Fruit fly (Drosophila melanogaster) Kc167 (cell line): ENCODE results near the gene Pex11c.

Experiments used
- Myc ChIP-seq: fragments of >200 bp; optimal IDR thresholded peaks from 2 replicates; lab custom pipeline; 2017; ENCODE audit warnings: missing external identifiers
- Sin3A ChIP-seq: fragments of >200 bp; optimal IDR thresholded peaks from 2 replicates; lab custom pipeline; 2018; ENCODE audit warnings: missing external identifiers
- h ChIP-seq: fragments of >200 bp; optimal IDR thresholded peaks from 3 replicates; lab custom pipeline; 2018; ENCODE audit warnings: missing external identifiers
- insv ChIP-seq: fragments of >200 bp; optimal IDR thresholded peaks from 3 replicates; lab custom pipeline; 2018; ENCODE audit warnings: missing external identifiers
- psq ChIP-seq: fragments of >200 bp; optimal IDR thresholded peaks from 2 replicates; lab custom pipeline; 2017; ENCODE audit warnings: missing external identifiers
- ttk ChIP-seq: sonication (Bioruptor generic); optimal IDR thresholded peaks from 2 replicates; lab custom pipeline; 2017; ENCODE audit warnings: missing external identifiers

The Pex11c gene

DNA sequence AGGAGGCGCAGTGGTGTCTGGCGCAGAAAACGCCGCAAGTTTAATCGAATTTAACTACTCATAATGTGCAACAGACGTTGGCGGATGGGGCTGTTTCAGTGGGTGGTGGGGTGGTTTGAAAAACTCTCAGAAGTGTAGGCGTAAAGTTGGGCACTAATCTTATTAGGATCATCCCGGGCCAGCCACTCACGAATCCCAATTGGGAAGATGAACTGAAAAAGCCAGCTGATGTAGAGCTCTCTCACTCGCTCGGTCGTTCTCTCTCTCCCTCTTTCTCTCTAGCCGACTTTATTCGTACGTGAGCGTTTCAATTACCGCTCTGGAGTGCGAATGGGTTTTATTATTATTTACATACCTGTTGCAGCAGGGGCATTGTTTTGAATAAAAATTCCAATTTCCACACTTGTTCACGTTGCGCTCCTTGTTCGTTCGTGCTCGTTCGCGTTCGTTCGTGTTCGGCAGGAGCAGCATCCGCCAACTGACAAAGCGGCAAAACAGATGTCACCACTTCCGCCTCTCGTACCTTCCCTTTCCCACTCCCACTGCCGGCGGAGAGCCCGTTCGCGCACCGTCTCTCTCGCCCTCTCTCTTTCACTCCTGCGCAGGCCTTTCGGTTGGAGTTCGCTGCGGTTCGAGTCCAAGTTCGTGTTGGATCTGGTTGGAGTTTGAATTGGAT, 20.7 kb downstream of the Pex11c start:
- no peak for TF ChIP-seq psq (lab: Kevin White, UChicago)
- TF ChIP-seq Sin3A (lab: Kevin White, UChicago): no peak
- TF ChIP-seq Myc: no peak
- no peak for TF ChIP-seq insv (lab: Kevin White, UChicago)
- no peak for TF ChIP-seq ttk (lab: Kevin White, UChicago)
- TF ChIP-seq h (lab: Kevin White, UChicago): no peak

dm6 chr3R:23279834-23280233, 21.7 kb downstream of the Pex11c start:
- TF ChIP-seq ttk (lab: Kevin White, UChicago) (no peak), Sin3A (lab: Kevin White, UChicago) (no peak), Myc (no peak), psq (lab: Kevin White, UChicago) (no peak), insv (lab: Kevin White, UChicago) (no peak), h (lab: Kevin White, UChicago) (no peak)

- no peak for TF ChIP-seq Myc
- no peak for TF ChIP-seq h (lab: Kevin White, UChicago)
- no peak for TF ChIP-seq psq (lab: Kevin White, UChicago)
- no peak for TF ChIP-seq ttk (lab: Kevin White, UChicago)
- TF ChIP-seq Sin3A (lab: Kevin White, UChicago): no peak
- no peak for TF ChIP-seq insv (lab: Kevin White, UChicago)
These were observed 22.7 kb downstream of the Pex11c start, which contains the start of the genes orb and Cdc16 for dm6 chr3R:23280806-23281257. Gene orb (minus strand): TSS chr3R:23280856. Gene Cdc16 (plus strand): TSS chr3R:23281201.

dm6 chr3R:23283702-23284101, 25.5 kb downstream of the Pex11c start, which contains the start of gene CG6763:
Gene CG6763 (plus strand): TSS chr3R:23284002.
- no peak for TF ChIP-seq ttk (lab: Kevin White, UChicago)
- TF ChIP-seq psq (lab: Kevin White, UChicago): no peak
- TF ChIP-seq insv (lab: Kevin White, UChicago): no peak
- TF ChIP-seq h (lab: Kevin White, UChicago): no peak
- TF ChIP-seq Myc: no peak

DNA sequence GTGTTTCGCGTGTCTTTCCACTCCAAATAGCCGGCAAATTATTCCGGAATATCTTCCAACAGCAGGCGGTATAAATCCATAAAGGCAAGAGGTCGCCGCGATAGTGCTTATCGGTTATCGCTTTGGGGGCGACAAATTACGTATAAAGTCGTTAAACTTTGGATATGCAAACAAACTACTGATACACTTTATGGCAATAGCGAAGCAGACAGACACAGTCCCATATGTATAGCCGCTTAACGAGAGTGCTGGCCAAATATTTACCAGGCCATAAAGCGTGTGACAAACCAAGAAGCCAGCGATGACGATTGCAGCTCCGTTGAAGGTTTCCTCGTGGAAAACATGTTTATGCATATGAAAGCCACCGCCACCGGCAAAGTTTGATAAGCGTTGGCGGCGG, 26.1 kb downstream of the Pex11c start:
- TF ChIP-seq psq (lab: Kevin White, UChicago) (no peak), Sin3A (lab: Kevin White, UChicago) (no peak), Myc (no peak), ttk (lab: Kevin White, UChicago) (no peak), h (lab: Kevin White, UChicago) (no peak), insv (lab: Kevin White, UChicago) (no peak)

- TF ChIP-seq Myc (no peak), ttk (lab: Kevin White, UChicago) (no peak), insv (lab: Kevin White, UChicago) (no peak), Sin3A (lab: Kevin White, UChicago) (no peak), h (lab: Kevin White, UChicago) (no peak), psq (lab: Kevin White, UChicago) (no peak)
These were observed 29.8 kb downstream of the Pex11c start, which contains the start of gene wam for dm6 chr3R:23287951-23288350. Gene wam (minus strand): TSS chr3R:23288051.

DNA sequence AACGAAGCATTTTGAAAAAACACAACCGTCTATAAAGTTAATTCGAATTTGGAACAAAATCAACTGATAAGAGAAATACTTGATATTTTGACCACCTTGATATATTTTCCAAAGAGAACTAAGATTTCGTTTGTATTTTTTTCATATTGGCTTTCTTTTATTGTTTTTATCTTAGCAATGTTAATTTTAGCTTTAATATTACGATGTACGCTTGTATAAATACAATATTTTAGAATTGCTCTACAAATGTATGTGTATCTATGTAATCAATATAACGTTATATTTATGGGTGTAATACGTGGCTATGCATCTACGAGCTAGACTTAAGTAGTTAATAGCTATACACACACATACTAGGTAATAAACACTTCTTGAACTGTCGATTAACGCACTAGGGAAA, 31.9 kb downstream of the Pex11c start, which contains the start of gene bb8:
Gene bb8 (minus strand): TSS at position 101 of the 400 bp plus-strand sequence.
- TF ChIP-seq Myc (no peak), Sin3A (lab: Kevin White, UChicago) (no peak), ttk (lab: Kevin White, UChicago) (no peak), psq (lab: Kevin White, UChicago) (no peak), h (lab: Kevin White, UChicago) (no peak), insv (lab: Kevin White, UChicago) (no peak)

- TF ChIP-seq ttk (lab: Kevin White, UChicago) (no peak), Sin3A (lab: Kevin White, UChicago) (no peak), h (lab: Kevin White, UChicago) (no peak), Myc (no peak), psq (lab: Kevin White, UChicago) (no peak), insv (lab: Kevin White, UChicago) (no peak)
These were observed 34.1 kb downstream of the Pex11c start for dm6 chr3R:23292267-23292666.

DNA sequence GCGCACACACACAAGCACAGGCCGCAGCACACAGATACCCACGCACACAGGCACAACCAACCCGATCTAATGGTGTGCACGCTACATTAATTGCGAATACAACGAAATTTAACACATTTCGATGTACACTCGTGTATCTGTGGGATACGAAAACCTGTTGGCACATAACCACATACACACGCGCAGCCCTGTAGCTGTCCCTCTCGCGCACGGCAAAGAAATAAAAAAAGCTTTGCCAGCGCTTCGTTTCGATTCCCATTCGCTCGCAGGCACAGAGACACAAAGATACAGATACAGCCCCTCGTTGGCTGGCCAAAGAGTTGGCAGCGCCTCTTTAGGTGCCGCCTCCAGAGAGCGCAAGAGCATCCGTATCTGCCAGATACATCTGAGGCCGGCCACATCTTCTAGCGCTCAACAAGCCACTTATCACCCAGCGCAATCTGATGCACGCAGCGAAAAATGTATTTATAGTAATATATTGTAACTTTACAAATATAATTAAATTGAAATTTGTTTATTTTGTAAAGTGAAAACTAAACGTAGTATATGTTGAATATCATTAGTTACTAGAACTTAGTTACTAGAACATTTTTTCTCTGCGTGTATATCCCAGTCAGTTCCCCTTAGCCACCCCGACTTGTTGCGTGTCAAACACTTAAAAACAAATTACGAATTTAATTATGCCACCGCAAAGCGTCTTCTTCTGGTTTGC, 35.1 kb downstream of the Pex11c start:
- TF ChIP-seq h (lab: Kevin White, UChicago) (no peak), psq (lab: Kevin White, UChicago) (no peak)

DNA sequence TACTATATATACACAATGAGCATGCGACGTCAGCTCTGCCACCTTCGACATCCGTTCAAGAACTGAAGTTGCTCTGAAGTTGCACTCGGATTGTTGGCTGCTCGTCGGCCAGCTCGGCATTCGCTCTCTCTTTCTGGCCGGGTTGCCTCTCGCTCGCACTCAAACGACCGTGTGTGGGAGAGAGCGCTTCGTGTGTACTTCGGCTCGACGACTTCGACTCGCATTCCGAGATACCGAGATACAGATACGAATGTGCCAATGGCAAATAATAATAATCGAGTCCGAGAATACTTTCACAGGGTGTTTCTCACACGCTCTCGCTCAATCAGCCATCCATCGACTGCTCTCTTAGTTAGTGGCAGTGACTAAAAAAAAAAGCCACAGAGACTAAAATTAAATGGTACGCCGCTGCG, 37.2 kb downstream of the Pex11c start:
- no peak for TF ChIP-seq psq (lab: Kevin White, UChicago)
- no peak for TF ChIP-seq ttk (lab: Kevin White, UChicago)
- TF ChIP-seq Myc: no peak
- TF ChIP-seq h (lab: Kevin White, UChicago): no peak
- TF ChIP-seq Sin3A (lab: Kevin White, UChicago): no peak
- no peak for TF ChIP-seq insv (lab: Kevin White, UChicago)

DNA sequence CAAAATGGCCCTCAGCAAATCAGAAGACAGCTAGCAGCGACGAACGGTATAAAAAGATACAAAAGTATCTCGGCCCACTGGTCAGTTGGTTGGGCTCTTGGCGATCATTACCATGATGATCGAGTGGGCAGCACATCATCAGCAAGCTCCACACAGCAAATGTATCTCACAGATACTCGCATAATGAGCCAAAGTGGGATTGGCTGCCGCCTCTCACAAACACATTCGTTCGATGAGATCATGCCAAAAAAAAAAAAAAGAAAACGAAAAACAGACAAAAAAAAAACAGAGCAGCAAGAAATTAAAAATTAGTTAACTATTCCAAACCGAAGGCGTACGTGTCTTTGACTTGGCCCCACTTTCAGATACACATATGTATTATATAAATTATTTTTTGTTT, 38.0 kb downstream of the Pex11c start:
- TF ChIP-seq psq (lab: Kevin White, UChicago) (no peak), h (lab: Kevin White, UChicago) (no peak), ttk (lab: Kevin White, UChicago) (no peak), insv (lab: Kevin White, UChicago) (no peak), Myc (no peak), Sin3A (lab: Kevin White, UChicago) (no peak)
